Fruit fly (Drosophila melanogaster) whole organism, embryonic: ENCODE measurements around the gene CG13476.
A peak's percentile ranks its signal among the peaks of the same experiment; 100 is the strongest.

Source experiments
- Adf1 ChIP-seq: fragments of 200-800 bp; sonication (Bioruptor generic); IDR thresholded peaks from 2 replicates; pipeline ENCODE4 v1.3.6; 2022; ENCODE audit warnings: missing biosample characterization, missing genetic modification characterization
- CG10959 ChIP-seq: fragments of 200-800 bp; sonication (Bioruptor generic); IDR thresholded peaks from 2 replicates; pipeline ENCODE4 v1.3.6; 2022; ENCODE audit warnings: missing biosample characterization, missing genetic modification characterization
- CG11504 ChIP-seq: fragments of 200-800 bp; sonication (Bioruptor generic); optimal IDR thresholded peaks from 3 replicates; lab custom pipeline; 2019; ENCODE audit warnings: missing biosample characterization, mild to moderate bottlenecking, missing genetic modification characterization, moderate library complexity
- CG11723 ChIP-seq: fragments of 200-800 bp; sonication (Bioruptor generic); optimal IDR thresholded peaks from 2 replicates; lab custom pipeline; 2017; ENCODE audit warnings: missing biosample characterization, mild to moderate bottlenecking, missing genetic modification characterization
- CG12659 ChIP-seq: fragments of 200-800 bp; sonication (Bioruptor generic); optimal IDR thresholded peaks from 3 replicates; lab custom pipeline; 2017; ENCODE audit warnings: mild to moderate bottlenecking, missing biosample characterization, missing genetic modification reagents, missing genetic modification characterization
- CG13894 ChIP-seq: fragments of 200-800 bp; sonication (Bioruptor generic); optimal IDR thresholded peaks from 3 replicates; lab custom pipeline; 2018; ENCODE audit warnings: missing biosample characterization, mild to moderate bottlenecking, missing genetic modification characterization, moderate library complexity
- CG14050 ChIP-seq: fragments of 200-800 bp; sonication (Bioruptor generic); IDR thresholded peaks from 3 replicates; pipeline ENCODE4 v1.3.6; 2022; ENCODE audit warnings: missing biosample characterization, missing genetic modification characterization
- CG1603 ChIP-seq: fragments of 200-800 bp; sonication (Bioruptor generic); optimal IDR thresholded peaks from 2 replicates; lab custom pipeline; 2019; ENCODE audit warnings: missing biosample characterization, mild to moderate bottlenecking, missing genetic modification characterization, moderate library complexity
- CG17186 ChIP-seq: fragments of 200-800 bp; sonication (Bioruptor generic); optimal IDR thresholded peaks from 3 replicates; lab custom pipeline; 2017; ENCODE audit warnings: missing biosample characterization, missing genetic modification reagents, missing genetic modification characterization
- CG17802 ChIP-seq: fragments of 200-800 bp; sonication (Bioruptor generic); optimal IDR thresholded peaks from 2 replicates; lab custom pipeline; 2018; ENCODE audit warnings: missing biosample characterization, mild to moderate bottlenecking, missing genetic modification characterization, moderate library complexity
- CG17829 ChIP-seq: fragments of 200-800 bp; optimal IDR thresholded peaks from 2 replicates; lab custom pipeline; 2019; ENCODE audit warnings: missing biosample characterization, mild to moderate bottlenecking, missing genetic modification characterization, moderate library complexity
- CG17912 ChIP-seq: fragments of 200-800 bp; sonication (Bioruptor generic); optimal IDR thresholded peaks from 2 replicates; lab custom pipeline; 2018; ENCODE audit warnings: missing biosample characterization, mild to moderate bottlenecking, missing genetic modification characterization
- CG18262 ChIP-seq: fragments of 200-800 bp; optimal IDR thresholded peaks from 3 replicates; lab custom pipeline; 2019; ENCODE audit warnings: missing biosample characterization, mild to moderate bottlenecking, missing genetic modification characterization, moderate library complexity
- CG2129 ChIP-seq: fragments of 200-800 bp; sonication (Bioruptor generic); IDR thresholded peaks from 2 replicates; pipeline ENCODE4 v1.3.6; 2022; ENCODE audit warnings: missing biosample characterization, missing genetic modification characterization; ENCODE audit not compliant: partially characterized antibody
- CG4360 ChIP-seq: fragments of 200-800 bp; sonication (Bioruptor generic); IDR thresholded peaks from 2 replicates; pipeline ENCODE4 v1.3.6; 2022; ENCODE audit warnings: missing biosample characterization, missing genetic modification characterization
- CG43689 ChIP-seq: fragments of 200-800 bp; sonication (Bioruptor generic); IDR thresholded peaks from 2 replicates; pipeline ENCODE4 v1.3.6; 2022; ENCODE audit warnings: missing biosample characterization, missing genetic modification characterization
- CG4707 ChIP-seq: fragments of 200-800 bp; sonication (Bioruptor generic); optimal IDR thresholded peaks from 2 replicates; lab custom pipeline; 2018; ENCODE audit warnings: missing biosample characterization, mild to moderate bottlenecking, missing genetic modification characterization, moderate library complexity
- CG7928 ChIP-seq: fragments of 200-800 bp; sonication (Bioruptor generic); optimal IDR thresholded peaks from 2 replicates; lab custom pipeline; 2017; ENCODE audit warnings: missing biosample characterization, mild to moderate bottlenecking, missing genetic modification characterization
- CG9727 ChIP-seq: fragments of 200-800 bp; sonication (Bioruptor generic); optimal IDR thresholded peaks from 3 replicates; lab custom pipeline; 2017; ENCODE audit warnings: missing biosample characterization, mild to moderate bottlenecking, missing genetic modification characterization
- Dfd ChIP-seq, 2 experiments: fragments of >200 bp; optimal IDR thresholded peaks; 2 replicates each; lab custom pipeline; 2017; ENCODE audit warnings: missing biosample characterization in 2 of 2, missing genetic modification characterization in 2 of 2
- HLH4C ChIP-seq: fragments of 200-800 bp; sonication (Bioruptor generic); IDR thresholded peaks from 3 replicates; pipeline ENCODE4 v1.3.6; 2022; ENCODE audit warnings: missing biosample characterization, missing genetic modification characterization; ENCODE audit not compliant: partially characterized antibody
- HmgZ ChIP-seq: fragments of 200-800 bp; sonication (Bioruptor generic); optimal IDR thresholded peaks from 2 replicates; lab custom pipeline; 2018; ENCODE audit warnings: missing biosample characterization, mild to moderate bottlenecking, missing genetic modification characterization
- Lim3 ChIP-seq: fragments of 200-800 bp; sonication (Bioruptor generic); IDR thresholded peaks from 2 replicates; pipeline ENCODE4 v1.3.6; 2022; ENCODE audit warnings: missing biosample characterization, missing genetic modification characterization
- MESR4 ChIP-seq: fragments of 200-800 bp; sonication (Bioruptor generic); optimal IDR thresholded peaks from 2 replicates; lab custom pipeline; 2018; ENCODE audit warnings: missing biosample characterization, mild to moderate bottlenecking, missing genetic modification characterization, moderate library complexity
- Opbp ChIP-seq: fragments of 200-800 bp; sonication (Bioruptor generic); IDR thresholded peaks from 3 replicates; pipeline ENCODE4 v1.3.6; 2022; ENCODE audit warnings: missing biosample characterization, missing genetic modification characterization; ENCODE audit not compliant: partially characterized antibody
- Poxn ChIP-seq: fragments of 200-800 bp; sonication (Bioruptor generic); IDR thresholded peaks from 2 replicates; pipeline ENCODE4 v1.3.6; 2022; ENCODE audit warnings: missing biosample characterization, missing genetic modification characterization
- Ssrp ChIP-seq: fragments of 200-800 bp; sonication (Bioruptor generic); optimal IDR thresholded peaks from 2 replicates; lab custom pipeline; 2018; ENCODE audit warnings: missing biosample characterization, mild to moderate bottlenecking, missing genetic modification characterization, moderate library complexity
- aop ChIP-seq: fragments of 200-800 bp; sonication (Bioruptor generic); IDR thresholded peaks from 2 replicates; pipeline ENCODE4 v1.3.6; 2022; ENCODE audit warnings: missing biosample characterization, missing genetic modification characterization
- bbx ChIP-seq: fragments of 200-800 bp; sonication (Bioruptor generic); IDR thresholded peaks from 2 replicates; pipeline ENCODE4 v1.3.6; 2022; ENCODE audit warnings: missing biosample characterization, missing genetic modification characterization; ENCODE audit not compliant: partially characterized antibody
- bowl ChIP-seq: fragments of 200-800 bp; sonication (Bioruptor generic); IDR thresholded peaks from 2 replicates; pipeline ENCODE4 v1.3.6; 2022; ENCODE audit warnings: missing biosample characterization, missing genetic modification characterization
- cas ChIP-seq: fragments of 200-800 bp; sonication (Bioruptor generic); IDR thresholded peaks from 2 replicates; pipeline ENCODE4 v1.3.6; 2022; ENCODE audit warnings: missing biosample characterization, missing genetic modification characterization
- chinmo ChIP-seq: fragments of 200-800 bp; sonication (Bioruptor generic); IDR thresholded peaks from 4 replicates; pipeline ENCODE4 v1.3.6; 2022; ENCODE audit warnings: missing biosample characterization, missing genetic modification characterization; ENCODE audit not compliant: partially characterized antibody
- dpn ChIP-seq, 2 experiments: fragments of 200-800 bp; sonication (Bioruptor generic); optimal IDR thresholded peaks; 3 replicates each; lab custom pipeline; 2016; ENCODE audit warnings: missing biosample characterization in 2 of 2, missing genetic modification characterization in 2 of 2
- emc ChIP-seq: fragments of 200-800 bp; sonication (Bioruptor generic); optimal IDR thresholded peaks from 2 replicates; lab custom pipeline; 2016; ENCODE audit warnings: missing biosample characterization, missing genetic modification characterization
- gsb-n ChIP-seq: fragments of 200-800 bp; sonication (Bioruptor generic); optimal IDR thresholded peaks from 3 replicates; lab custom pipeline; 2018; ENCODE audit warnings: missing biosample characterization, mild to moderate bottlenecking, missing genetic modification characterization
- ken ChIP-seq: fragments of 200-800 bp; sonication (Bioruptor generic); IDR thresholded peaks from 3 replicates; pipeline ENCODE4 v1.3.6; 2022; ENCODE audit warnings: missing biosample characterization, missing genetic modification characterization
- lilli ChIP-seq: fragments of 200-800 bp; sonication (Bioruptor generic); optimal IDR thresholded peaks from 3 replicates; lab custom pipeline; 2016; ENCODE audit warnings: missing biosample characterization, missing genetic modification characterization
- lola ChIP-seq, 3 experiments: fragments of >200 bp in 2 of 3; fragments of 200-800 bp in 1 of 3; sonication (Bioruptor generic) in 1 of 3; optimal IDR thresholded peaks; 2 replicates each; lab custom pipeline; 2017 to 2019; ENCODE audit warnings: missing biosample characterization in 3 of 3, missing genetic modification characterization in 3 of 3, mild to moderate bottlenecking in 1 of 3, moderate library complexity in 1 of 3
- nerfin-2 ChIP-seq: fragments of 200-800 bp; sonication (Bioruptor generic); IDR thresholded peaks from 2 replicates; pipeline ENCODE4 v1.3.6; 2022; ENCODE audit warnings: missing biosample characterization, missing genetic modification characterization; ENCODE audit not compliant: partially characterized antibody
- odd ChIP-seq: fragments of 200-800 bp; sonication (Bioruptor generic); optimal IDR thresholded peaks from 2 replicates; lab custom pipeline; 2017; ENCODE audit warnings: missing biosample characterization, mild to moderate bottlenecking, missing genetic modification characterization
- org-1 ChIP-seq: fragments of 200-800 bp; sonication (Bioruptor generic); optimal IDR thresholded peaks from 2 replicates; lab custom pipeline; 2017; ENCODE audit warnings: missing biosample characterization, missing genetic modification characterization
- row ChIP-seq: fragments of 200-800 bp; sonication (Bioruptor generic); IDR thresholded peaks from 3 replicates; pipeline ENCODE4 v1.3.6; 2022; ENCODE audit warnings: missing biosample characterization, missing genetic modification characterization
- sens ChIP-seq: fragments of 200-800 bp; sonication (Bioruptor generic); peaks from one replicate; lab custom pipeline; 2016; ENCODE audit warnings: missing biosample characterization, missing genetic modification characterization
- unc-4 ChIP-seq: fragments of 200-800 bp; sonication (Bioruptor generic); IDR thresholded peaks from 2 replicates; pipeline ENCODE4 v1.3.6; 2022; ENCODE audit warnings: missing biosample characterization, missing genetic modification characterization; ENCODE audit not compliant: partially characterized antibody
- yki ChIP-seq: fragments of >200 bp; optimal IDR thresholded peaks from 3 replicates; lab custom pipeline; 2018
- zen2 ChIP-seq: fragments of 200-800 bp; sonication (Bioruptor generic); IDR thresholded peaks from 3 replicates; pipeline ENCODE4 v1.3.6; 2022; ENCODE audit warnings: missing biosample characterization, missing genetic modification characterization; ENCODE audit not compliant: partially characterized antibody

The CG13476 gene

DNA sequence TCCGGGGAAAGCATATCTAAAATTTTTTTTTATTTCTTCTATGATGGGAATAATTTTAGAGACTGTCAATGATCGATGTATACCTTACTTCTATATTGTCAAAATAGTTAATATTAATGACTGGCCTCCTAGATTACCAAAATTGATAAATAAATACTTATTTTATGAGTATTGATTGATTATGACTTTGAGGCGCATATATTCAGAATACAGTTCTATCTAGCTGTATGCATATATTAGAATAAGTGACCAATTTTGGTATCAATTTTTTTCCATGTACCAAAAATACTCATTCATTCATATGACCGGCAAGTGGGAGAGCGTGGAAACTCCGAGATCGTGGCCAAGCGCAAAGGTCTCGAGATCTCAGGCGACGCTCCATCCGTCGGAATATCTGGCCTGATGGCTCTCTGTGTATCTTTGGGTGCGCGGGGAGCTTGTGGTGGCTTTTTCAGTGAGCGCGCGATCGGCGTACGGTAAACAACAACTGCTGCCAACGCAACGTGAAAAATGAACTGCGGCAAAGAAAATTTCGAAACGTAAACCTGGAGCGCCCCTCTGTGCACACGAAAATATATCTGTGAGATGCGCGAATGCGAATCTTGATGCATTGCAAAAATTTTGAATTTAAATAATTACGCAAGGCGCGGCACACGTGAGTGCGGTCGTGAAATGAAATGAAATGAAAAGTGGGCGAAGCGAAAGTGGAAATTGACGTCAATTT is 32.7 kb upstream of the CG13476 start, which contains the start of the genes CG43121 and ome (continued):
- TF ChIP-seq CG4360 = no peak; the same call in 1 of the 2 replicates
- no peak for TF ChIP-seq odd (GFP tag; lab: Kevin White, UChicago)
- no peak for TF ChIP-seq emc (GFP tag; lab: Kevin White, UChicago)
- no peak for TF ChIP-seq Ssrp (tag; lab: Kevin White, UChicago)
- TF ChIP-seq row (GFP tag; lab: Robert Waterston, UW) = peak; percentile 51; the same call in 2 of the 3 replicates
- no peak for TF ChIP-seq CG4707 (GFP tag; lab: Kevin White, UChicago)
- no peak for TF ChIP-seq CG43689
- TF ChIP-seq Poxn = no peak
- TF ChIP-seq org-1 (GFP tag; lab: Kevin White, UChicago) = no peak
- TF ChIP-seq CG18262 = no peak
- no peak for TF ChIP-seq CG7928 (GFP tag; lab: Kevin White, UChicago)
- TF ChIP-seq lilli = peak; percentile 18
- no peak for TF ChIP-seq CG9727 (GFP tag; lab: Kevin White, UChicago)
- peak; percentile 11 for TF ChIP-seq CG12659 (GFP tag; lab: Kevin White, UChicago)
- no peak for TF ChIP-seq CG17912
- TF ChIP-seq ken (GFP tag; lab: Robert Waterston, UW) = 0 out of 3 replicates have a peak, but pooled peaks have one; percentile 30
- peak; percentile 80 for TF ChIP-seq sens (GFP tag; lab: Kevin White, UChicago)
- 0 out of 2 replicates have a peak, but pooled peaks have one; percentile 5 for TF ChIP-seq CG10959 (GFP tag; lab: Robert Waterston, UW)
- TF ChIP-seq dpn (GFP tag; optimal IDR thresholded peaks at IDR 0.05; lab: Kevin White, UChicago) = no peak
- TF ChIP-seq Adf1 (GFP tag; lab: Robert Waterston, UW) = peak; percentile 21; the same call in 1 of the 2 replicates

- peak; percentile 69 for TF ChIP-seq HmgZ (tag; lab: Kevin White, UChicago)
- peak; percentile 26; the same call in 1 of the 2 replicates for TF ChIP-seq CG2129 (GFP tag; lab: Robert Waterston, UW)
- peak in 1 of 3 experiments; percentile 71 for TF ChIP-seq lola (GFP tag; optimal IDR thresholded peaks at IDR 0.05; lab: Kevin White, UChicago)
- TF ChIP-seq CG17802 (tag; lab: Kevin White, UChicago) = no peak
- peak; percentile 58 for TF ChIP-seq CG17829
- peak; percentile 57 for TF ChIP-seq CG13894
- 0 out of 2 replicates have a peak, but pooled peaks have one; percentile 27 for TF ChIP-seq aop
- TF ChIP-seq Opbp (GFP tag; lab: Robert Waterston, UW) = peak; percentile 94
- TF ChIP-seq CG17186 = peak; percentile 11
- peak; percentile 82 for TF ChIP-seq sens (GFP tag; lab: Kevin White, UChicago)
- TF ChIP-seq gsb-n (tag; lab: Kevin White, UChicago) = no peak
- TF ChIP-seq CG1603 (tag; lab: Kevin White, UChicago) = peak; percentile 5
- TF ChIP-seq MESR4 (GFP tag; lab: Kevin White, UChicago) = no peak
- TF ChIP-seq CG11723 = no peak
- TF ChIP-seq Dfd (GFP tag; optimal IDR thresholded peaks at IDR 0.05; lab: Kevin White, UChicago) = peak in 1 of 2 experiments; percentile 95
- TF ChIP-seq nerfin-2 (GFP tag; lab: Robert Waterston, UW) = peak; percentile 81
- TF ChIP-seq HLH4C (GFP tag; lab: Robert Waterston, UW) = peak; percentile 67
- TF ChIP-seq CG11504 (tag; lab: Kevin White, UChicago) = peak; percentile 13
- peak; percentile 69 for TF ChIP-seq zen2 (GFP tag; lab: Robert Waterston, UW)
- TF ChIP-seq Lim3 (GFP tag; lab: Robert Waterston, UW) = no peak
- peak; percentile 91 for TF ChIP-seq bbx (GFP tag; lab: Robert Waterston, UW)
- TF ChIP-seq bowl = no peak
- TF ChIP-seq cas (GFP tag; lab: Robert Waterston, UW) = no peak
- TF ChIP-seq CG14050 (GFP tag; lab: Robert Waterston, UW) = no peak
- TF ChIP-seq unc-4 (GFP tag; lab: Robert Waterston, UW) = peak; percentile 29; the same call in 1 of the 2 replicates
- TF ChIP-seq yki (lab: Kevin White, UChicago) = peak; percentile 35
- TF ChIP-seq chinmo = no peak; the same call in 1 of the 4 replicates
Observed at dm6 chr3L:14673740-14674463, 31.4 kb upstream of the CG13476 start.
